Fruit fly (Drosophila melanogaster): ENCODE results near the gene Fkbp39.

Fkbp39 gene

dm6 chr3R:15290642-15291118 is 42.3 kb downstream of the Fkbp39 start, which contains the start of gene CG45218 (continued):
- TF ChIP-seq fru (optimal IDR thresholded peaks at IDR 0.05): no peak
- no peak for TF ChIP-seq CG11093 (GFP tag; IDR thresholded peaks at IDR 0.05)
- TF ChIP-seq CG18764 (GFP tag; optimal IDR thresholded peaks at IDR 0.05): no peak
- no peak for TF ChIP-seq fu2 (GFP tag; optimal IDR thresholded peaks at IDR 0.05)
- no peak for TF ChIP-seq CG3065 (GFP tag; optimal IDR thresholded peaks at IDR 0.05)
- no peak for TF ChIP-seq Neu2 (GFP tag; optimal IDR thresholded peaks at IDR 0.05; ENCODE audit: borderline replicate concordance)
- no peak for TF ChIP-seq PHDP (tag; optimal IDR thresholded peaks at IDR 0.05)
- peak; percentile 64 for TF ChIP-seq CG3163 (GFP tag; optimal IDR thresholded peaks at IDR 0.05)
- no peak for TF ChIP-seq CG10321 (GFP tag; IDR thresholded peaks at IDR 0.05)
- peak; percentile 18 for TF ChIP-seq CG7745 (tag; optimal IDR thresholded peaks at IDR 0.05)
- TF ChIP-seq B-H1 (GFP tag; IDR thresholded peaks at IDR 0.05): no peak
- no peak for TF ChIP-seq salm (tag; optimal IDR thresholded peaks at IDR 0.05)
- TF ChIP-seq gce (GFP tag; IDR thresholded peaks at IDR 0.05): no peak
- TF ChIP-seq BEAF-32 (GFP tag; optimal IDR thresholded peaks at IDR 0.05): no peak
- no peak for TF ChIP-seq tap (tag; optimal IDR thresholded peaks at IDR 0.05)
- TF ChIP-seq Hr51 (GFP tag; optimal IDR thresholded peaks at IDR 0.05): no peak
- no peak for TF ChIP-seq slp2 (GFP tag; optimal IDR thresholded peaks at IDR 0.05)
- peak; percentile 68 for TF ChIP-seq sens (GFP tag)
- TF ChIP-seq oc (tag; optimal IDR thresholded peaks at IDR 0.05): peak; percentile 40
- peak; percentile 28 for TF ChIP-seq ewg (GFP tag; optimal IDR thresholded peaks at IDR 0.05)
- TF ChIP-seq CG16863 (GFP tag; optimal IDR thresholded peaks at IDR 0.05): no peak
- no peak for TF ChIP-seq seq (GFP tag; IDR thresholded peaks at IDR 0.05)
- no peak for TF ChIP-seq sima (GFP tag; optimal IDR thresholded peaks at IDR 0.05)
- TF ChIP-seq CG2875 (GFP tag; optimal IDR thresholded peaks at IDR 0.05): no peak
- TF ChIP-seq CG16815 (GFP tag; optimal IDR thresholded peaks at IDR 0.05): no peak
- peak; percentile 64 for TF ChIP-seq CG8478 (optimal IDR thresholded peaks at IDR 0.05)
- peak; percentile 0 for TF ChIP-seq corto (GFP tag; optimal IDR thresholded peaks at IDR 0.05)
- TF ChIP-seq CG10462 (GFP tag; optimal IDR thresholded peaks at IDR 0.05): no peak
- no peak for TF ChIP-seq Oli (tag; optimal IDR thresholded peaks at IDR 0.05)
- TF ChIP-seq MBD-R2 (GFP tag; IDR thresholded peaks at IDR 0.05): no peak
- TF ChIP-seq psq (GFP tag; optimal IDR thresholded peaks at IDR 0.05): no peak
- no peak for TF ChIP-seq CG34376 (GFP tag; optimal IDR thresholded peaks at IDR 0.05)
- TF ChIP-seq CG7357 (GFP tag; IDR thresholded peaks at IDR 0.05): no peak
- TF ChIP-seq knrl (GFP tag; IDR thresholded peaks at IDR 0.05; ENCODE audit: partially characterized antibody): no peak
- TF ChIP-seq ash1 (GFP tag; optimal IDR thresholded peaks at IDR 0.05): no peak
- TF ChIP-seq ato (GFP tag; IDR thresholded peaks at IDR 0.05; ENCODE audit: partially characterized antibody): no peak
- no peak for TF ChIP-seq grn (GFP tag; optimal IDR thresholded peaks at IDR 0.05)
- TF ChIP-seq sna (GFP tag; IDR thresholded peaks at IDR 0.05; ENCODE audit: partially characterized antibody): no peak
- TF ChIP-seq CG10654 (GFP tag; optimal IDR thresholded peaks at IDR 0.05): no peak
- TF ChIP-seq CG6689 (GFP tag; IDR thresholded peaks at IDR 0.05): no peak
- no peak for TF ChIP-seq CG11560 (tag; IDR thresholded peaks at IDR 0.05)
- TF ChIP-seq Hr78 (GFP tag; optimal IDR thresholded peaks at IDR 0.05): no peak
- peak; percentile 19 for TF ChIP-seq YL-1 (GFP tag; optimal IDR thresholded peaks at IDR 0.05)
- no peak for TF ChIP-seq CG17385 (GFP tag; optimal IDR thresholded peaks at IDR 0.05)
- TF ChIP-seq CG12219 (GFP tag; optimal IDR thresholded peaks at IDR 0.05): no peak
- TF ChIP-seq sim (GFP tag; IDR thresholded peaks at IDR 0.05): no peak
- no peak for TF ChIP-seq CG1647 (GFP tag; optimal IDR thresholded peaks at IDR 0.05)
- TF ChIP-seq CG7839 (tag; optimal IDR thresholded peaks at IDR 0.05): no peak
- no peak for TF ChIP-seq CG31388 (GFP tag; optimal IDR thresholded peaks at IDR 0.05)
- peak; percentile 13 for TF ChIP-seq pfk (GFP tag; optimal IDR thresholded peaks at IDR 0.05)
- TF ChIP-seq jumu (GFP tag; optimal IDR thresholded peaks at IDR 0.05): peak; percentile 0
- no peak for TF ChIP-seq eve (GFP tag; optimal IDR thresholded peaks at IDR 0.05)

All from whole organism, embryonic.